Worm (Caenorhabditis elegans) whole organism, L4 larva: Measurements from ENCODE around the gene slc-17.1.

Experiments
- D1046.2 ChIP-seq: fragments of 200-800 bp; sonication (Bioruptor generic); IDR thresholded peaks from 2 replicates; pipeline ENCODE4 v1.3.6; 2022; ENCODE audit warnings: missing genetic modification characterization, missing compliant biosample characterization
- F26F4.8 ChIP-seq: fragments of 200-800 bp; sonication (Bioruptor generic); conservative IDR thresholded peaks from 2 replicates; pipeline ENCODE4 v1.3.6; 2022; ENCODE audit warnings: missing genetic modification characterization, missing compliant biosample characterization
- F44E2.7 ChIP-seq: fragments of 200-800 bp; sonication (Bioruptor generic); IDR thresholded peaks from 2 replicates; pipeline ENCODE4 v2.1.2; 2022; ENCODE audit warnings: missing genetic modification characterization, missing compliant biosample characterization
- T26A8.4 ChIP-seq: fragments of 200-800 bp; sonication (Bioruptor generic); IDR thresholded peaks from 2 replicates; pipeline ENCODE4 v1.3.6; 2022; ENCODE audit warnings: missing genetic modification characterization, missing compliant biosample characterization
- Y105C5A.15 ChIP-seq: fragments of 200-800 bp; sonication (Bioruptor generic); IDR thresholded peaks from 2 replicates; pipeline ENCODE4 v1.3.6; 2022; ENCODE audit warnings: missing genetic modification characterization, missing compliant biosample characterization
- Y75B8A.6 ChIP-seq: fragments of 200-800 bp; sonication (Bioruptor generic); IDR thresholded peaks from 2 replicates; pipeline ENCODE4 v1.3.6; 2022; ENCODE audit warnings: missing genetic modification reagents, missing genetic modification characterization, missing compliant biosample characterization
- ZK337.2 ChIP-seq: fragments of 200-800 bp; sonication (Bioruptor generic); IDR thresholded peaks from 2 replicates; pipeline ENCODE4 v1.3.6; 2022; ENCODE audit warnings: missing genetic modification reagents, missing genetic modification characterization, missing compliant biosample characterization
- aha-1 ChIP-seq: fragments of 150-350 bp; peaks from one replicate; lab custom pipeline; 2014; ENCODE audit warnings: missing biosample characterization, missing genetic modification characterization
- arid-1 ChIP-seq: fragments of 200-800 bp; sonication (Bioruptor generic); conservative IDR thresholded peaks from 2 replicates; pipeline ENCODE4 v1.3.6; 2022; ENCODE audit warnings: missing genetic modification reagents, missing genetic modification characterization, missing compliant biosample characterization
- ceh-20 ChIP-seq: fragments of 200-800 bp; sonication (Bioruptor generic); IDR thresholded peaks from 2 replicates; pipeline ENCODE4 v1.3.6; 2022; ENCODE audit warnings: missing genetic modification reagents, missing genetic modification characterization, missing compliant biosample characterization
- ceh-44 ChIP-seq: fragments of 200-800 bp; sonication (Bioruptor generic); IDR thresholded peaks from 2 replicates; pipeline ENCODE4 v1.3.6; 2022; ENCODE audit warnings: missing genetic modification reagents, missing genetic modification characterization, missing compliant biosample characterization
- ces-1 ChIP-seq: fragments of 150-350 bp; sonication (generic microtip); optimal IDR thresholded peaks from 4 replicates; lab custom pipeline; 2014; ENCODE audit warnings: missing biosample characterization, missing genetic modification reagents, missing genetic modification characterization
- ctbp-1 ChIP-seq: fragments of 200-800 bp; sonication (Bioruptor generic); IDR thresholded peaks from 2 replicates; pipeline ENCODE4 v1.3.6; 2022; ENCODE audit warnings: missing genetic modification reagents, missing genetic modification characterization, missing compliant biosample characterization
- daf-16 ChIP-seq, 3 experiments: sonication (generic microtip); optimal IDR thresholded peaks; 2 replicates each; lab custom pipeline; 2016 to 2017; ENCODE audit warnings: missing genetic modification characterization in 3 of 3, missing genetic modification reagents in 3 of 3, mild to moderate bottlenecking in 2 of 3, missing compliant biosample characterization in 2 of 3, missing biosample characterization in 1 of 3, moderate library complexity in 1 of 3
- dmd-8 ChIP-seq: fragments of 200-800 bp; sonication (Bioruptor generic); IDR thresholded peaks from 2 replicates; pipeline ENCODE4 v1.3.6; 2022; ENCODE audit warnings: missing genetic modification characterization, missing compliant biosample characterization
- dmd-9 ChIP-seq: fragments of 200-800 bp; sonication (Bioruptor generic); IDR thresholded peaks from 2 replicates; pipeline ENCODE4 v1.3.6; 2022; ENCODE audit warnings: missing genetic modification reagents, missing genetic modification characterization, missing compliant biosample characterization
- egl-43 ChIP-seq: fragments of 200-800 bp; sonication (Bioruptor generic); IDR thresholded peaks from 2 replicates; pipeline ENCODE4 v1.3.6; 2022; ENCODE audit warnings: missing genetic modification reagents, missing genetic modification characterization, missing compliant biosample characterization
- lim-7 ChIP-seq: fragments of 200-800 bp; sonication (Bioruptor generic); IDR thresholded peaks from 2 replicates; pipeline ENCODE4 v1.3.6; 2022; ENCODE audit warnings: missing genetic modification characterization, missing compliant biosample characterization
- madf-5 ChIP-seq, 2 experiments: fragments of 200-800 bp; sonication (Bioruptor generic); IDR thresholded peaks; 2 replicates each; pipeline ENCODE4 v1.3.6; 2022; ENCODE audit warnings: missing compliant biosample characterization in 2 of 2, missing genetic modification characterization in 2 of 2
- madf-9 ChIP-seq: fragments of 200-800 bp; sonication (Bioruptor generic); conservative IDR thresholded peaks from 2 replicates; pipeline ENCODE4 v1.3.6; 2022; ENCODE audit warnings: missing genetic modification reagents, missing genetic modification characterization, missing compliant biosample characterization
- mdt-29 ChIP-seq: fragments of 200-800 bp; sonication (Bioruptor generic); IDR thresholded peaks from 2 replicates; pipeline ENCODE4 v1.3.6; 2022; ENCODE audit warnings: missing genetic modification reagents, missing genetic modification characterization, missing compliant biosample characterization
- mes-2 ChIP-seq: sonication (generic microtip); optimal IDR thresholded peaks from 2 replicates; lab custom pipeline; 2016; ENCODE audit warnings: missing genotype, mild to moderate bottlenecking, missing genetic modification characterization, missing compliant biosample characterization; ENCODE audit not compliant: poor library complexity, severe bottlenecking
- mxl-2 ChIP-seq: fragments of 200-800 bp; sonication (Bioruptor generic); conservative IDR thresholded peaks from 2 replicates; pipeline ENCODE4 v1.3.6; 2022; ENCODE audit warnings: missing genetic modification reagents, missing genetic modification characterization, missing compliant biosample characterization
- nhr-41 ChIP-seq: fragments of 200-800 bp; sonication (Bioruptor generic); IDR thresholded peaks from 2 replicates; pipeline ENCODE4 v1.3.6; 2022; ENCODE audit warnings: missing genetic modification reagents, missing genetic modification characterization, missing compliant biosample characterization
- nhr-42 ChIP-seq: fragments of 200-800 bp; sonication (Bioruptor generic); IDR thresholded peaks from 2 replicates; pipeline ENCODE4 v1.3.6; 2022; ENCODE audit warnings: missing genetic modification characterization, missing compliant biosample characterization
- nhr-76 ChIP-seq: fragments of 150-350 bp; optimal IDR thresholded peaks from 2 replicates; lab custom pipeline; 2014; ENCODE audit warnings: missing biosample characterization, missing genetic modification characterization
- php-3 ChIP-seq: fragments of 200-800 bp; sonication (Bioruptor generic); IDR thresholded peaks from 2 replicates; pipeline ENCODE4 v1.3.6; 2022; ENCODE audit warnings: missing genetic modification reagents, missing genetic modification characterization, missing compliant biosample characterization
- saeg-2 ChIP-seq: fragments of 200-800 bp; sonication (Bioruptor generic); IDR thresholded peaks from 2 replicates; pipeline ENCODE4 v1.3.6; 2022; ENCODE audit warnings: missing genetic modification reagents, missing genetic modification characterization, missing compliant biosample characterization
- set-16 ChIP-seq: fragments of 200-800 bp; sonication (Bioruptor generic); IDR thresholded peaks from 2 replicates; pipeline ENCODE4 v1.3.6; 2022; ENCODE audit warnings: missing genetic modification reagents, missing genetic modification characterization, missing compliant biosample characterization
- snpc-1.2 ChIP-seq: fragments of 200-800 bp; sonication (Bioruptor generic); IDR thresholded peaks from 2 replicates; pipeline ENCODE4 v1.3.6; 2022; ENCODE audit warnings: missing genetic modification reagents, missing genetic modification characterization, missing compliant biosample characterization
- tag-97 ChIP-seq: fragments of 200-800 bp; sonication (Bioruptor generic); IDR thresholded peaks from 2 replicates; pipeline ENCODE4 v1.3.6; 2022; ENCODE audit warnings: missing genetic modification characterization, missing compliant biosample characterization
- tra-1 ChIP-seq: fragments of 200-800 bp; sonication (Bioruptor generic); IDR thresholded peaks from 2 replicates; pipeline ENCODE4 v1.3.6; 2022; ENCODE audit warnings: missing genetic modification reagents, missing genetic modification characterization, missing compliant biosample characterization
- vab-7 ChIP-seq: fragments of 200-800 bp; sonication (Bioruptor generic); IDR thresholded peaks from 2 replicates; pipeline ENCODE4 v1.3.6; 2022; ENCODE audit warnings: missing genetic modification reagents, missing genetic modification characterization, missing compliant biosample characterization
- zag-1 ChIP-seq: fragments of 150-350 bp; optimal IDR thresholded peaks from 2 replicates; lab custom pipeline; 2014; ENCODE audit warnings: missing biosample characterization, missing genetic modification characterization
- zfp-3 ChIP-seq: fragments of 200-800 bp; sonication (Bioruptor generic); conservative IDR thresholded peaks from 2 replicates; pipeline ENCODE4 v1.3.6; 2022; ENCODE audit warnings: missing genetic modification reagents, missing genetic modification characterization, missing compliant biosample characterization
- zip-11 ChIP-seq: fragments of 200-800 bp; sonication (Bioruptor generic); IDR thresholded peaks from 2 replicates; pipeline ENCODE4 v1.3.6; 2022; ENCODE audit warnings: missing genetic modification characterization, missing compliant biosample characterization
- ztf-7 ChIP-seq: fragments of 150-350 bp; optimal IDR thresholded peaks from 2 replicates; lab custom pipeline; 2014; ENCODE audit warnings: missing biosample characterization, missing genetic modification characterization

slc-17.1 gene

ce11 chrX:17444683-17445082 is 20.0 kb downstream of the slc-17.1 start:
- TF ChIP-seq D1046.2 (GFP tag; lab: Robert Waterston, UW) (peak; percentile 71), egl-43 (GFP tag; lab: Robert Waterston, UW) (peak; percentile 73), ctbp-1 (0 out of 2 replicates have a peak, but pooled peaks have one; percentile 30), saeg-2 (GFP tag; lab: Robert Waterston, UW) (0 out of 2 replicates have a peak, but pooled peaks have one; percentile 41), lim-7 (GFP tag; lab: Robert Waterston, UW) (0 out of 2 replicates have a peak, but pooled peaks have one; percentile 61), dmd-8 (peak; percentile 79), mdt-29 (GFP tag; lab: Robert Waterston, UW) (peak; percentile 56; the same call in 1 of the 2 replicates), madf-9 (peak; percentile 42; the same call in 1 of the 2 replicates), set-16 (GFP tag; lab: Robert Waterston, UW) (peak; percentile 60), snpc-1.2 (GFP tag; lab: Robert Waterston, UW) (peak; percentile 62; the same call in 1 of the 2 replicates), ceh-44 (GFP tag; lab: Robert Waterston, UW) (peak; percentile 2; the same call in 1 of the 2 replicates), nhr-41 (GFP tag; lab: Robert Waterston, UW) (peak; percentile 29; the same call in 1 of the 2 replicates), tag-97 (0 out of 2 replicates have a peak, but pooled peaks have one; percentile 60), nhr-42 (GFP tag; lab: Robert Waterston, UW) (peak; percentile 53; the same call in 1 of the 2 replicates), madf-5 (GFP tag; IDR thresholded peaks at IDR 0.05; lab: Robert Waterston, UW) (peak; percentile 29 to 71; a peak in 3 of 4 replicates), F44E2.7 (GFP tag; lab: Robert Waterston, UW) (peak; percentile 84), dmd-9 (GFP tag; lab: Robert Waterston, UW) (peak; percentile 9; the same call in 1 of the 2 replicates), ZK337.2 (GFP tag; lab: Robert Waterston, UW) (peak; percentile 50), Y75B8A.6 (GFP tag; lab: Robert Waterston, UW) (0 out of 2 replicates have a peak, but pooled peaks have one; percentile 50), php-3 (GFP tag; lab: Robert Waterston, UW) (peak; percentile 26; the same call in 1 of the 2 replicates)

ce11 chrX:17442539-17442938 is 22.2 kb downstream of the slc-17.1 start:
- TF ChIP-seq mxl-2 (GFP tag; lab: Robert Waterston, UW), result peak; percentile 90
- peak; percentile 79; the same call in 1 of the 2 replicates for TF ChIP-seq D1046.2 (GFP tag; lab: Robert Waterston, UW)
- peak; percentile 68; the same call in 1 of the 2 replicates for TF ChIP-seq saeg-2 (GFP tag; lab: Robert Waterston, UW)
- peak; percentile 81 for TF ChIP-seq lim-7 (GFP tag; lab: Robert Waterston, UW)
- TF ChIP-seq dmd-9 (GFP tag; lab: Robert Waterston, UW), result peak; percentile 82; the same call in 1 of the 2 replicates
- TF ChIP-seq F44E2.7 (GFP tag; lab: Robert Waterston, UW), result peak; percentile 95
- TF ChIP-seq T26A8.4 (GFP tag; lab: Robert Waterston, UW), result peak; percentile 32; the same call in 1 of the 2 replicates
- peak; percentile 84; the same call in 1 of the 2 replicates for TF ChIP-seq zip-11
- TF ChIP-seq arid-1, result peak; percentile 72
- peak; percentile 89 for TF ChIP-seq egl-43 (GFP tag; lab: Robert Waterston, UW)
- peak; percentile 85 to 94; a peak in 3 of 4 replicates for TF ChIP-seq madf-5 (GFP tag; IDR thresholded peaks at IDR 0.05; lab: Robert Waterston, UW)
- TF ChIP-seq ceh-44 (GFP tag; lab: Robert Waterston, UW), result peak; percentile 92
- peak; percentile 82; the same call in 1 of the 2 replicates for TF ChIP-seq madf-9
- peak; percentile 67; the same call in 1 of the 2 replicates for TF ChIP-seq dmd-8
- TF ChIP-seq tra-1, result peak; percentile 38; the same call in 1 of the 2 replicates
- TF ChIP-seq php-3 (GFP tag; lab: Robert Waterston, UW), result peak; percentile 70
- TF ChIP-seq ceh-20, result peak; percentile 63; the same call in 1 of the 2 replicates
- TF ChIP-seq set-16 (GFP tag; lab: Robert Waterston, UW), result peak; percentile 62
- TF ChIP-seq ctbp-1, result 0 out of 2 replicates have a peak, but pooled peaks have one; percentile 9
- TF ChIP-seq snpc-1.2 (GFP tag; lab: Robert Waterston, UW), result peak; percentile 69; the same call in 1 of the 2 replicates
- peak; percentile 92; the same call in 1 of the 2 replicates for TF ChIP-seq Y105C5A.15 (GFP tag; lab: Robert Waterston, UW)
- peak; percentile 74 for TF ChIP-seq vab-7 (GFP tag; lab: Robert Waterston, UW)
- peak; percentile 95 for TF ChIP-seq F26F4.8 (GFP tag; lab: Robert Waterston, UW)
- TF ChIP-seq nhr-42 (GFP tag; lab: Robert Waterston, UW), result peak; percentile 74; the same call in 1 of the 2 replicates
- TF ChIP-seq tag-97, result 0 out of 2 replicates have a peak, but pooled peaks have one; percentile 82
- TF ChIP-seq, all 104 proteins: peak for 25; not testable (repeated sequence) for 79

ce11 chrX:17438386-17438785 is 26.3 kb downstream of the slc-17.1 start, which contains the start of gene C36E6.8:
TSS of gene C36E6.8 (plus strand) at chrX:17438686.
- no peak for TF ChIP-seq zag-1
- TF ChIP-seq aha-1, result no peak
- TF ChIP-seq daf-16 (GFP tag; optimal IDR thresholded peaks at IDR 0.05; lab: Kevin White, UChicago), result no peak
- no peak for TF ChIP-seq daf-16 (tag; optimal IDR thresholded peaks at IDR 0.05; lab: Kevin White, UChicago)
- no peak for TF ChIP-seq ztf-7 (tag; lab: Kevin White, UChicago)
- TF ChIP-seq egl-43 (GFP tag; lab: Robert Waterston, UW), result no peak
- TF ChIP-seq nhr-76 (tag; lab: Kevin White, UChicago), result no peak
- no peak for TF ChIP-seq zfp-3 (GFP tag; lab: Robert Waterston, UW)
- no peak for TF ChIP-seq ces-1 (GFP tag; lab: Kevin White, UChicago)
- TF ChIP-seq mes-2 (tag; lab: Kevin White, UChicago), result no peak
- TF ChIP-seq mdt-29 (GFP tag; lab: Robert Waterston, UW), result no peak
- TF ChIP-seq D1046.2 (GFP tag; lab: Robert Waterston, UW), result no peak
- TF ChIP-seq, all 104 proteins: peak for 0
